Fruit fly (Drosophila melanogaster) whole organism, embryonic: ENCODE results near the gene CG31098.

Experiments used
- B-H1 ChIP-seq: fragments of 200-800 bp; sonication (Bioruptor generic); IDR thresholded peaks from 3 replicates; pipeline ENCODE4 v1.3.6; 2022; ENCODE audit warnings: missing biosample characterization, missing genetic modification characterization
- CG11695 ChIP-seq: fragments of 200-800 bp; sonication (Bioruptor generic); IDR thresholded peaks from 3 replicates; pipeline ENCODE4 v1.3.6; 2022; ENCODE audit warnings: missing biosample characterization, missing genetic modification characterization
- CG12104 ChIP-seq: fragments of 200-800 bp; sonication (Bioruptor generic); optimal IDR thresholded peaks from 3 replicates; lab custom pipeline; 2016; ENCODE audit warnings: missing biosample characterization, missing genetic modification characterization
- CG13296 ChIP-seq: fragments of 200-800 bp; sonication (Bioruptor generic); optimal IDR thresholded peaks from 3 replicates; lab custom pipeline; 2018; ENCODE audit warnings: missing biosample characterization, mild to moderate bottlenecking, missing genetic modification characterization
- CG14050 ChIP-seq: fragments of 200-800 bp; sonication (Bioruptor generic); IDR thresholded peaks from 3 replicates; pipeline ENCODE4 v1.3.6; 2022; ENCODE audit warnings: missing biosample characterization, missing genetic modification characterization
- CG14860 ChIP-seq: fragments of 200-800 bp; sonication (Bioruptor generic); IDR thresholded peaks from 3 replicates; pipeline ENCODE4 v1.3.6; 2022; ENCODE audit warnings: missing biosample characterization, missing genetic modification characterization; ENCODE audit not compliant: partially characterized antibody
- CG15601 ChIP-seq: fragments of 200-800 bp; sonication (Bioruptor generic); optimal IDR thresholded peaks from 3 replicates; lab custom pipeline; 2019; ENCODE audit warnings: missing biosample characterization, mild to moderate bottlenecking, missing genetic modification characterization, moderate library complexity
- CG1647 ChIP-seq: fragments of 200-800 bp; sonication (Bioruptor generic); optimal IDR thresholded peaks from 3 replicates; lab custom pipeline; 2016; ENCODE audit warnings: missing biosample characterization, missing genetic modification characterization
- CG17802 ChIP-seq: fragments of 200-800 bp; sonication (Bioruptor generic); optimal IDR thresholded peaks from 2 replicates; lab custom pipeline; 2018; ENCODE audit warnings: missing biosample characterization, mild to moderate bottlenecking, missing genetic modification characterization, moderate library complexity
- CG30403 ChIP-seq: fragments of 200-800 bp; sonication (Bioruptor generic); optimal IDR thresholded peaks from 3 replicates; lab custom pipeline; 2016; ENCODE audit warnings: missing biosample characterization, missing genetic modification characterization
- CG31365 ChIP-seq: fragments of 200-800 bp; sonication (Bioruptor generic); optimal IDR thresholded peaks from 2 replicates; lab custom pipeline; 2018; ENCODE audit warnings: missing biosample characterization, mild to moderate bottlenecking, missing genetic modification characterization
- CG32772 ChIP-seq: fragments of 200-800 bp; sonication (Bioruptor generic); IDR thresholded peaks from 2 replicates; pipeline ENCODE4 v1.3.6; 2022; ENCODE audit warnings: missing biosample characterization, missing genetic modification characterization
- CG34422 ChIP-seq: fragments of 200-800 bp; sonication (Bioruptor generic); IDR thresholded peaks from 3 replicates; pipeline ENCODE4 v1.3.6; 2022; ENCODE audit warnings: missing biosample characterization, missing genetic modification characterization
- CG3838 ChIP-seq: fragments of 200-800 bp; sonication (Bioruptor generic); optimal IDR thresholded peaks from 3 replicates; lab custom pipeline; 2016; ENCODE audit warnings: missing biosample characterization, missing genetic modification characterization
- CG4617 ChIP-seq: fragments of 200-800 bp; sonication (Bioruptor generic); optimal IDR thresholded peaks from 3 replicates; lab custom pipeline; 2016; ENCODE audit warnings: missing biosample characterization, missing genetic modification characterization, borderline replicate concordance
- CG4707 ChIP-seq: fragments of 200-800 bp; sonication (Bioruptor generic); optimal IDR thresholded peaks from 2 replicates; lab custom pipeline; 2018; ENCODE audit warnings: missing biosample characterization, mild to moderate bottlenecking, missing genetic modification characterization, moderate library complexity
- CG5180 ChIP-seq: fragments of 200-800 bp; sonication (Bioruptor generic); optimal IDR thresholded peaks from 3 replicates; lab custom pipeline; 2017; ENCODE audit warnings: missing biosample characterization, missing genetic modification characterization, mild to moderate bottlenecking, moderate library complexity, missing genetic modification reagents
- CG6689 ChIP-seq: fragments of 200-800 bp; sonication (Bioruptor generic); IDR thresholded peaks from 2 replicates; pipeline ENCODE4 v1.3.6; 2022; ENCODE audit warnings: missing biosample characterization, missing genetic modification characterization
- Dp ChIP-seq: fragments of 200-800 bp; sonication (Bioruptor generic); optimal IDR thresholded peaks from 2 replicates; lab custom pipeline; 2018; ENCODE audit warnings: missing biosample characterization, mild to moderate bottlenecking, missing genetic modification characterization, moderate library complexity
- E2f2 ChIP-seq: fragments of 200-800 bp; sonication (Bioruptor generic); IDR thresholded peaks from 2 replicates; pipeline ENCODE4 v1.3.6; 2022; ENCODE audit warnings: missing biosample characterization, missing genetic modification characterization
- Ets65A ChIP-seq: fragments of 200-800 bp; sonication (Bioruptor generic); peaks from one replicate; lab custom pipeline; 2016; ENCODE audit warnings: missing biosample characterization, missing genetic modification characterization
- H15 ChIP-seq: fragments of 200-800 bp; sonication (Bioruptor generic); IDR thresholded peaks from 3 replicates; pipeline ENCODE4 v1.3.6; 2022; ENCODE audit warnings: missing biosample characterization, missing genetic modification characterization
- Hr51 ChIP-seq, 2 experiments: fragments of 200-800 bp; sonication (Bioruptor generic); optimal IDR thresholded peaks; 2 replicates in 1 of 2; 3 replicates in 1 of 2; lab custom pipeline; 2016 to 2018; ENCODE audit warnings: missing biosample characterization in 2 of 2, missing genetic modification characterization in 2 of 2, mild to moderate bottlenecking in 1 of 2, moderate library complexity in 1 of 2
- Hr78 ChIP-seq, 2 experiments: fragments of 200-800 bp in 1 of 2; fragments of >200 bp in 1 of 2; sonication (Bioruptor generic) in 1 of 2; optimal IDR thresholded peaks; 2 replicates each; lab custom pipeline; 2017 to 2019; ENCODE audit warnings: missing biosample characterization in 2 of 2, missing genetic modification characterization in 2 of 2, mild to moderate bottlenecking in 1 of 2, moderate library complexity in 1 of 2
- Kr ChIP-seq: fragments of 200-800 bp; sonication (Bioruptor generic); optimal IDR thresholded peaks from 2 replicates; lab custom pipeline; 2017; ENCODE audit warnings: missing biosample characterization, mild to moderate bottlenecking, missing genetic modification characterization
- Mad ChIP-seq: fragments of 200-800 bp; sonication (Bioruptor generic); optimal IDR thresholded peaks from 2 replicates; lab custom pipeline; 2016; ENCODE audit warnings: missing biosample characterization, missing genetic modification characterization
- Med ChIP-seq: fragments of 200-800 bp; sonication (Bioruptor generic); peaks from one replicate; lab custom pipeline; 2016; ENCODE audit warnings: missing biosample characterization, missing genetic modification characterization, mild to moderate bottlenecking, inconsistent platforms, moderate library complexity
- Myb ChIP-seq: fragments of 200-800 bp; sonication (Bioruptor generic); optimal IDR thresholded peaks from 2 replicates; lab custom pipeline; 2016; ENCODE audit warnings: missing biosample characterization, missing genetic modification characterization
- Sox102F ChIP-seq: fragments of 200-800 bp; sonication (Bioruptor generic); optimal IDR thresholded peaks from 2 replicates; lab custom pipeline; 2018; ENCODE audit warnings: missing biosample characterization, mild to moderate bottlenecking, missing genetic modification characterization, moderate library complexity
- Sry-β ChIP-seq: fragments of 200-800 bp; sonication (Bioruptor generic); optimal IDR thresholded peaks from 2 replicates; lab custom pipeline; 2018; ENCODE audit warnings: missing biosample characterization, mild to moderate bottlenecking, missing genetic modification characterization, moderate library complexity
- Trl ChIP-seq, 3 experiments: fragments of >200 bp in 2 of 3; fragments of 200-800 bp in 1 of 3; sonication (Bioruptor generic) in 1 of 3; optimal IDR thresholded peaks; 2 replicates in 1 of 3; 3 replicates in 2 of 3; lab custom pipeline; 2016 to 2017; ENCODE audit warnings: missing biosample characterization in 1 of 3, missing genetic modification characterization in 1 of 3
- ash1 ChIP-seq: fragments of 200-800 bp; sonication (Bioruptor generic); optimal IDR thresholded peaks from 2 replicates; lab custom pipeline; 2018; ENCODE audit warnings: missing biosample characterization, mild to moderate bottlenecking, missing genetic modification characterization
- chn ChIP-seq: fragments of 200-800 bp; sonication (Bioruptor generic); optimal IDR thresholded peaks from 2 replicates; lab custom pipeline; 2016; ENCODE audit warnings: missing biosample characterization, missing genetic modification characterization
- dmrt11E ChIP-seq: fragments of 200-800 bp; sonication (Bioruptor generic); optimal IDR thresholded peaks from 3 replicates; lab custom pipeline; 2018; ENCODE audit warnings: missing biosample characterization, mild to moderate bottlenecking, missing genetic modification characterization, moderate library complexity
- fru ChIP-seq: fragments of >200 bp; optimal IDR thresholded peaks from 2 replicates; lab custom pipeline; 2017
- gcm ChIP-seq: fragments of 200-800 bp; sonication (Bioruptor generic); optimal IDR thresholded peaks from 2 replicates; lab custom pipeline; 2019; ENCODE audit warnings: missing biosample characterization, mild to moderate bottlenecking, missing genetic modification characterization, moderate library complexity
- her ChIP-seq: fragments of 200-800 bp; sonication (Bioruptor generic); optimal IDR thresholded peaks from 2 replicates; lab custom pipeline; 2016; ENCODE audit warnings: missing biosample characterization, missing genetic modification characterization
- ken ChIP-seq: fragments of 200-800 bp; sonication (Bioruptor generic); IDR thresholded peaks from 3 replicates; pipeline ENCODE4 v1.3.6; 2022; ENCODE audit warnings: missing biosample characterization, missing genetic modification characterization
- luna ChIP-seq: fragments of 200-800 bp; sonication (Bioruptor generic); optimal IDR thresholded peaks from 2 replicates; lab custom pipeline; 2016; ENCODE audit warnings: missing biosample characterization, missing genetic modification characterization
- maf-S ChIP-seq: fragments of 200-800 bp; sonication (Bioruptor generic); optimal IDR thresholded peaks from 2 replicates; lab custom pipeline; 2016; ENCODE audit warnings: missing biosample characterization, missing genetic modification characterization
- odd ChIP-seq: fragments of 200-800 bp; sonication (Bioruptor generic); optimal IDR thresholded peaks from 2 replicates; lab custom pipeline; 2017; ENCODE audit warnings: missing biosample characterization, mild to moderate bottlenecking, missing genetic modification characterization
- onecut ChIP-seq: fragments of 200-800 bp; sonication (Bioruptor generic); IDR thresholded peaks from 2 replicates; pipeline ENCODE4 v1.3.6; 2022; ENCODE audit warnings: missing biosample characterization, missing genetic modification characterization
- seq ChIP-seq: fragments of 200-800 bp; sonication (Bioruptor generic); IDR thresholded peaks from 2 replicates; pipeline ENCODE4 v1.3.6; 2022; ENCODE audit warnings: missing biosample characterization, missing genetic modification characterization
- sima ChIP-seq: fragments of 200-800 bp; sonication (Bioruptor generic); optimal IDR thresholded peaks from 2 replicates; lab custom pipeline; 2016; ENCODE audit warnings: missing biosample characterization, missing genetic modification characterization
- sna ChIP-seq: fragments of 200-800 bp; sonication (Bioruptor generic); IDR thresholded peaks from 2 replicates; pipeline ENCODE4 v1.3.6; 2022; ENCODE audit warnings: missing biosample characterization, missing genetic modification characterization; ENCODE audit not compliant: partially characterized antibody
- so ChIP-seq: fragments of 200-800 bp; sonication (Bioruptor generic); IDR thresholded peaks from 3 replicates; pipeline ENCODE4 v1.3.6; 2022; ENCODE audit warnings: missing biosample characterization, missing genetic modification characterization
- ttk ChIP-seq: fragments of 200-800 bp; sonication (Bioruptor generic); IDR thresholded peaks from 2 replicates; pipeline ENCODE4 v2.1.2; 2022; ENCODE audit warnings: missing biosample characterization, missing genetic modification characterization
- tx ChIP-seq: fragments of 200-800 bp; sonication (Bioruptor generic); optimal IDR thresholded peaks from 2 replicates; lab custom pipeline; 2016; ENCODE audit warnings: missing biosample characterization, missing genetic modification characterization
- vvl ChIP-seq: fragments of 200-800 bp; sonication (Bioruptor generic); IDR thresholded peaks from 2 replicates; pipeline ENCODE4 v1.3.6; 2022; ENCODE audit warnings: missing biosample characterization, missing genetic modification characterization
- zen ChIP-seq: fragments of 200-800 bp; sonication (Bioruptor generic); optimal IDR thresholded peaks from 3 replicates; lab custom pipeline; 2018; ENCODE audit warnings: missing biosample characterization, mild to moderate bottlenecking, missing genetic modification characterization, moderate library complexity

CG31098 gene

dm6 chr3R:25247379-25247869 lies 45.4 kb downstream of the CG31098 start, which contains the start of the genes RpS27 and Nup37 (continued):
- TF ChIP-seq zen (tag; lab: Kevin White, UChicago): peak; percentile 91
- TF ChIP-seq Myb (GFP tag; lab: Kevin White, UChicago): peak; percentile 94
- peak; percentile 99 for TF ChIP-seq Mad (GFP tag; lab: Kevin White, UChicago)
- TF ChIP-seq CG14050 (GFP tag; lab: Robert Waterston, UW): peak; percentile 93
- peak; percentile 95 for TF ChIP-seq gcm (GFP tag; lab: Kevin White, UChicago)
- TF ChIP-seq onecut (GFP tag; lab: Robert Waterston, UW): peak; percentile 97
- peak; percentile 97 for TF ChIP-seq H15 (GFP tag; lab: Robert Waterston, UW)
- TF ChIP-seq dmrt11E: peak; percentile 94
- TF ChIP-seq fru (lab: Kevin White, UChicago): no peak
- peak; percentile 99 for TF ChIP-seq CG12104 (GFP tag; lab: Kevin White, UChicago)
- peak; percentile 77 for TF ChIP-seq Dp (GFP tag; lab: Kevin White, UChicago)
- peak; percentile 90 for TF ChIP-seq Sox102F
- TF ChIP-seq CG1647 (GFP tag; lab: Kevin White, UChicago): peak; percentile 98
- peak; percentile 90 for TF ChIP-seq B-H1 (GFP tag; lab: Robert Waterston, UW)
- TF ChIP-seq E2f2 (GFP tag; lab: Robert Waterston, UW): peak; percentile 85
- TF ChIP-seq sna (GFP tag; lab: Robert Waterston, UW): no peak
- TF ChIP-seq CG4707 (GFP tag; lab: Kevin White, UChicago): peak; percentile 97
- peak; percentile 97 for TF ChIP-seq Kr
- peak; percentile 99 for TF ChIP-seq CG4617 (GFP tag; lab: Kevin White, UChicago)
- TF ChIP-seq her (GFP tag; lab: Kevin White, UChicago): peak; percentile 97
- peak; percentile 95 for TF ChIP-seq so (GFP tag; lab: Robert Waterston, UW)
- peak; percentile 97 for TF ChIP-seq CG34422 (GFP tag; lab: Robert Waterston, UW)
- peak; percentile 96 for TF ChIP-seq CG32772 (GFP tag; lab: Robert Waterston, UW)
- peak; percentile 99 for TF ChIP-seq ash1 (GFP tag; lab: Kevin White, UChicago)
- peak; percentile 100 for TF ChIP-seq Ets65A (GFP tag; lab: Kevin White, UChicago)
- TF ChIP-seq sima: peak; percentile 97
- TF ChIP-seq CG11695 (GFP tag; lab: Robert Waterston, UW): peak; percentile 89
- TF ChIP-seq vvl (GFP tag; lab: Robert Waterston, UW): peak; percentile 98
- TF ChIP-seq odd: peak; percentile 99
- TF ChIP-seq luna: peak; percentile 98
- peak; percentile 91 for TF ChIP-seq CG6689 (GFP tag; lab: Robert Waterston, UW)
- no peak for TF ChIP-seq Trl (optimal IDR thresholded peaks at IDR 0.05; lab: Kevin White, UChicago)
- peak; percentile 99 for TF ChIP-seq Trl (GFP tag; optimal IDR thresholded peaks at IDR 0.05; lab: Kevin White, UChicago)
- TF ChIP-seq chn: peak; percentile 98
- TF ChIP-seq Sry-β (GFP tag; lab: Kevin White, UChicago): peak; percentile 80
- TF ChIP-seq ken (GFP tag; lab: Robert Waterston, UW): peak; percentile 99
- TF ChIP-seq maf-S (GFP tag; lab: Kevin White, UChicago): peak; percentile 98
- peak; percentile 92 to 99 for TF ChIP-seq Hr51 (GFP tag; optimal IDR thresholded peaks at IDR 0.05; lab: Kevin White, UChicago)
- peak; percentile 98 for TF ChIP-seq CG13296
- TF ChIP-seq CG17802 (tag; lab: Kevin White, UChicago): peak; percentile 94
- TF ChIP-seq seq (GFP tag; lab: Robert Waterston, UW): peak; percentile 89
- TF ChIP-seq CG15601 (tag; lab: Kevin White, UChicago): peak; percentile 94
- peak; percentile 100 for TF ChIP-seq Med (GFP tag; lab: Kevin White, UChicago)
- peak; percentile 98 for TF ChIP-seq CG3838 (GFP tag; lab: Kevin White, UChicago)
- no peak for TF ChIP-seq Hr78 (GFP tag; optimal IDR thresholded peaks at IDR 0.05; lab: Kevin White, UChicago)
- TF ChIP-seq CG31365 (tag; lab: Kevin White, UChicago): peak; percentile 92
- peak; percentile 97 for TF ChIP-seq ttk (GFP tag; lab: Robert Waterston, UW)
- peak; percentile 97 for TF ChIP-seq tx (GFP tag; lab: Kevin White, UChicago)
- TF ChIP-seq CG30403 (GFP tag; lab: Kevin White, UChicago): peak; percentile 96
- TF ChIP-seq CG14860 (GFP tag; lab: Robert Waterston, UW): no peak
- TF ChIP-seq CG5180: peak; percentile 91
